Fruit fly (Drosophila melanogaster): ENCODE data around the gene CG12278.

Gene CG12278

dm6 chr3R:21080876-21081586, 37.2 kb downstream of the CG12278 start, which contains the start of gene HHEX:
Gene HHEX (minus strand): TSS chr3R:21080926.
- peak; percentile 7 for TF ChIP-seq Jarid2 (GFP tag; optimal IDR thresholded peaks at IDR 0.05)
- TF ChIP-seq CG34376 (GFP tag; optimal IDR thresholded peaks at IDR 0.05): peak; percentile 83
- peak; percentile 50 for TF ChIP-seq CG18599 (GFP tag; optimal IDR thresholded peaks at IDR 0.05)
- 0 out of 3 replicates have a peak, but pooled peaks have one; percentile 27 for TF ChIP-seq Opbp (GFP tag; IDR thresholded peaks at IDR 0.05; ENCODE audit: partially characterized antibody)
- TF ChIP-seq kay (GFP tag; optimal IDR thresholded peaks at IDR 0.05): no peak
- no peak for TF ChIP-seq gfzf (GFP tag; optimal IDR thresholded peaks at IDR 0.05)
- 0 out of 4 replicates have a peak, but pooled peaks have one; percentile 43 for TF ChIP-seq chinmo (GFP tag; IDR thresholded peaks at IDR 0.05; ENCODE audit: partially characterized antibody)
- peak; percentile 94 for TF ChIP-seq CG10543 (GFP tag; optimal IDR thresholded peaks at IDR 0.05)
- peak; percentile 34; the same call in 1 of the 2 replicates for TF ChIP-seq CG4360 (GFP tag; IDR thresholded peaks at IDR 0.05)
- TF ChIP-seq Nf-YC (tag; optimal IDR thresholded peaks at IDR 0.05): peak; percentile 90
- no peak for TF ChIP-seq CG11456 (GFP tag; IDR thresholded peaks at IDR 0.05)
- peak; percentile 16 for TF ChIP-seq caup (GFP tag; optimal IDR thresholded peaks at IDR 0.05; ENCODE audit: severe bottlenecking)
- TF ChIP-seq CG3726 (GFP tag; IDR thresholded peaks at IDR 0.05): no peak
- TF ChIP-seq exex (tag; optimal IDR thresholded peaks at IDR 0.05): peak; percentile 99
- TF ChIP-seq Vsx1 (GFP tag; optimal IDR thresholded peaks at IDR 0.05): peak; percentile 95
- no peak for TF ChIP-seq Bdp1 (GFP tag; optimal IDR thresholded peaks at IDR 0.05)
- TF ChIP-seq CG13424 (tag; optimal IDR thresholded peaks at IDR 0.05): no peak
- no peak for TF ChIP-seq nau (GFP tag; optimal IDR thresholded peaks at IDR 0.05)
- TF ChIP-seq ewg (GFP tag; optimal IDR thresholded peaks at IDR 0.05): no peak
- no peak for TF ChIP-seq Camta (GFP tag; optimal IDR thresholded peaks at IDR 0.05)
- TF ChIP-seq CG12659 (GFP tag; optimal IDR thresholded peaks at IDR 0.05): no peak
- TF ChIP-seq tin (GFP tag; optimal IDR thresholded peaks at IDR 0.05): no peak
- TF ChIP-seq Aef1 (GFP tag; IDR thresholded peaks at IDR 0.05): peak; percentile 59; the same call in 2 of the 3 replicates
- TF ChIP-seq Bteb2 (GFP tag; optimal IDR thresholded peaks at IDR 0.05): no peak
- 0 out of 2 replicates have a peak, but pooled peaks have one; percentile 14 for TF ChIP-seq CG32767 (GFP tag; IDR thresholded peaks at IDR 0.05)
- TF ChIP-seq oc (tag; optimal IDR thresholded peaks at IDR 0.05): no peak
- TF ChIP-seq CG15696 (tag; optimal IDR thresholded peaks at IDR 0.05): no peak
- TF ChIP-seq Elba2 (GFP tag; optimal IDR thresholded peaks at IDR 0.05): no peak
- TF ChIP-seq pan (optimal IDR thresholded peaks at IDR 0.05): no peak
- peak in 1 of 2 experiments; percentile 82 for TF ChIP-seq pan (GFP tag; optimal IDR thresholded peaks at IDR 0.05 in 1 of 2, IDR thresholded peaks at IDR 0.05 in 1 of 2)
- TF ChIP-seq sd (tag; optimal IDR thresholded peaks at IDR 0.05): peak; percentile 76
- TF ChIP-seq sob (GFP tag; IDR thresholded peaks at IDR 0.05): 0 out of 2 replicates have a peak, but pooled peaks have one; percentile 19
- no peak for TF ChIP-seq CG17612 (GFP tag; IDR thresholded peaks at IDR 0.05)
- TF ChIP-seq Pdp1 (GFP tag; optimal IDR thresholded peaks at IDR 0.05): peak in 1 of 2 experiments; percentile 59
- peak; percentile 66 for TF ChIP-seq CG5180 (GFP tag; optimal IDR thresholded peaks at IDR 0.05)
- no peak for TF ChIP-seq CG12155 (GFP tag; optimal IDR thresholded peaks at IDR 0.05)
- peak; percentile 41 for TF ChIP-seq HHEX (GFP tag; optimal IDR thresholded peaks at IDR 0.05)
- no peak for TF ChIP-seq Max (GFP tag; optimal IDR thresholded peaks at IDR 0.05)
- peak; percentile 90 for TF ChIP-seq Nf-YB (GFP tag; optimal IDR thresholded peaks at IDR 0.05)
- TF ChIP-seq CG10321 (GFP tag; IDR thresholded peaks at IDR 0.05): peak; percentile 62
- peak; percentile 74 for TF ChIP-seq grn (GFP tag; optimal IDR thresholded peaks at IDR 0.05)
- no peak for TF ChIP-seq MTF-1 (GFP tag; optimal IDR thresholded peaks at IDR 0.05; ENCODE audit: borderline replicate concordance)
- TF ChIP-seq so (GFP tag; IDR thresholded peaks at IDR 0.05): no peak
- TF ChIP-seq Hmr (GFP tag; optimal IDR thresholded peaks at IDR 0.05): peak; percentile 12
- no peak for TF ChIP-seq Dref (GFP tag; IDR thresholded peaks at IDR 0.05)
- TF ChIP-seq Fer1 (GFP tag; optimal IDR thresholded peaks at IDR 0.05): peak; percentile 7
- peak; percentile 91 for TF ChIP-seq GATAe (GFP tag; conservative IDR thresholded peaks at IDR 0.05)
- TF ChIP-seq CG3163 (GFP tag; optimal IDR thresholded peaks at IDR 0.05): no peak
